Worm (Caenorhabditis elegans): Measurements from ENCODE around the gene R03G8.1.

DNA sequence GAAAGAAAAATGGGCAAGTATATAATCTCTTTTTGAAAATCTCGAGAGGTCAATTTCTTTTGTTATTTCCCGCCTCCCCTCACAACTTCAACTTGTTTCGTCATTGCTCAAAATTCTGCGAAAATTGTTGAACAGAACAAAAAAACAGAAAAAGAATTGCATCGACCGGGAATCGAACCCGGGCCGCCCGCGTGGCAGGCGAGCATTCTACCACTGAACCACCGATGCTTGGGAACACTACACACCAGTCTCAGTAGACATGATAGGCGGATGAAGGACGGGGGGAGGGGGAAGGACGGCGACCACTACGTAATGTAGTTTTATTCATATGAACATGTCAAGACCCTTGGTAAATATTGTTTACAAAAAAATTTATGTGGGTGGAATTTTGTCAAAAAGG lies 36.7 kb downstream of the R03G8.1 start:
- TF ChIP-seq ama-1 (optimal IDR thresholded peaks at IDR 0.05) (no peak), aly-1 (tag; optimal IDR thresholded peaks at IDR 0.05) (peak; percentile 96), hmbx-1 (tag; optimal IDR thresholded peaks at IDR 0.05) (peak; percentile 86), F13C5.2 (tag; optimal IDR thresholded peaks at IDR 0.05) (peak; percentile 93), ceh-36 (tag; optimal IDR thresholded peaks at IDR 0.05) (peak; percentile 96), tbx-11 (GFP tag; IDR thresholded peaks at IDR 0.05) (peak; percentile 98), B0310.2 (tag; optimal IDR thresholded peaks at IDR 0.05) (peak; percentile 93), tbx-37 (GFP tag; conservative IDR thresholded peaks at IDR 0.05) (peak; percentile 95)
